Worm (Caenorhabditis elegans): ENCODE measurements around the gene skr-8.

Gene skr-8

ce11 chrIV:17179071-17179470 lies 13.4 kb upstream of the skr-8 start:
- no peak for TF ChIP-seq unc-55 (GFP tag; optimal IDR thresholded peaks at IDR 0.05)
- TF ChIP-seq ama-1 (optimal IDR thresholded peaks at IDR 0.05), result no peak
- TF ChIP-seq nhr-25 (tag; optimal IDR thresholded peaks at IDR 0.05), result no peak
- TF ChIP-seq Y55F3AM.14 (GFP tag; optimal IDR thresholded peaks at IDR 0.05), result no peak
- no peak for TF ChIP-seq gmeb-1 (tag; optimal IDR thresholded peaks at IDR 0.05)
- TF ChIP-seq fos-1 (tag; optimal IDR thresholded peaks at IDR 0.05), result peak; percentile 35

ce11 chrIV:17176177-17176576 lies 10.5 kb upstream of the skr-8 start, which contains the start of gene C52D10.3:
Gene C52D10.3, plus strand, starts transcription at chrIV:17176477.
- TF ChIP-seq sma-3 (GFP tag; optimal IDR thresholded peaks at IDR 0.05) (no peak), unc-39 (tag; optimal IDR thresholded peaks at IDR 0.05) (no peak), gmeb-1 (tag; optimal IDR thresholded peaks at IDR 0.05) (no peak), elt-1 (tag; optimal IDR thresholded peaks at IDR 0.05) (no peak), nhr-77 (tag; optimal IDR thresholded peaks at IDR 0.05) (no peak), F13H6.1 (tag; optimal IDR thresholded peaks at IDR 0.05) (no peak), sem-4 (tag; optimal IDR thresholded peaks at IDR 0.05) (no peak), ztf-11 (tag; optimal IDR thresholded peaks at IDR 0.05) (no peak), nhr-11 (tag; optimal IDR thresholded peaks at IDR 0.05) (no peak), peb-1 (tag; optimal IDR thresholded peaks at IDR 0.05) (no peak), lin-11 (tag; optimal IDR thresholded peaks at IDR 0.05) (no peak), nhr-10 (tag; optimal IDR thresholded peaks at IDR 0.05) (no peak), ama-1 (optimal IDR thresholded peaks at IDR 0.05) (no peak), nhr-21 (tag; optimal IDR thresholded peaks at IDR 0.05) (no peak), egl-27 (tag; optimal IDR thresholded peaks at IDR 0.05) (no peak), nhr-25 (tag; optimal IDR thresholded peaks at IDR 0.05) (no peak), unc-62 (GFP tag; optimal IDR thresholded peaks at IDR 0.05) (no peak), dmd-4 (tag; optimal IDR thresholded peaks at IDR 0.05) (no peak), R02D3.7 (tag; optimal IDR thresholded peaks at IDR 0.05) (no peak), snpc-4 (tag; optimal IDR thresholded peaks at IDR 0.05) (no peak)

ce11 chrIV:17174980-17175379 lies 9.3 kb upstream of the skr-8 start:
- no peak for TF ChIP-seq skn-1 (tag; optimal IDR thresholded peaks at IDR 0.05)
- TF ChIP-seq fos-1 (tag; optimal IDR thresholded peaks at IDR 0.05), result no peak
- no peak for TF ChIP-seq nhr-25 (tag; optimal IDR thresholded peaks at IDR 0.05)
- TF ChIP-seq nhr-23 (tag; optimal IDR thresholded peaks at IDR 0.05), result no peak
- no peak for TF ChIP-seq aly-2 (tag; optimal IDR thresholded peaks at IDR 0.05)
- TF ChIP-seq C34F6.9 (tag; optimal IDR thresholded peaks at IDR 0.05), result no peak
- no peak for TF ChIP-seq mbf-1 (tag; optimal IDR thresholded peaks at IDR 0.05)
- TF ChIP-seq elt-3 (tag; optimal IDR thresholded peaks at IDR 0.05), result no peak
- TF ChIP-seq blmp-1 (tag; optimal IDR thresholded peaks at IDR 0.05; ENCODE audit: insufficient read depth), result no peak
- TF ChIP-seq ceh-16 (tag; optimal IDR thresholded peaks at IDR 0.05), result no peak
- no peak for TF ChIP-seq crh-2 (tag; optimal IDR thresholded peaks at IDR 0.05)
- no peak for TF ChIP-seq Y55F3AM.14 (GFP tag; optimal IDR thresholded peaks at IDR 0.05)
- no peak for TF ChIP-seq nhr-77 (tag; optimal IDR thresholded peaks at IDR 0.05)
- TF ChIP-seq ztf-1 (GFP tag; conservative IDR thresholded peaks at IDR 0.05), result no peak
- no peak for TF ChIP-seq alr-1 (tag; optimal IDR thresholded peaks at IDR 0.05)
- TF ChIP-seq gmeb-1 (tag; optimal IDR thresholded peaks at IDR 0.05), result no peak
- TF ChIP-seq nhr-237 (tag; optimal IDR thresholded peaks at IDR 0.05), result no peak

- TF ChIP-seq fos-1 (tag; optimal IDR thresholded peaks at IDR 0.05) (peak; percentile 83), ztf-4 (tag; optimal IDR thresholded peaks at IDR 0.05) (no peak), Y55F3AM.14 (GFP tag; optimal IDR thresholded peaks at IDR 0.05) (no peak), mbf-1 (tag; optimal IDR thresholded peaks at IDR 0.05) (no peak), sma-9 (GFP tag; optimal IDR thresholded peaks at IDR 0.05) (peak; percentile 80), sma-9 (tag; optimal IDR thresholded peaks at IDR 0.05) (no peak), alr-1 (tag; optimal IDR thresholded peaks at IDR 0.05) (no peak), mab-5 (tag; optimal IDR thresholded peaks at IDR 0.05) (no peak), mdl-1 (tag; optimal IDR thresholded peaks at IDR 0.05) (peak in 1 of 2 experiments; percentile 30), unc-55 (GFP tag; optimal IDR thresholded peaks at IDR 0.05) (no peak), nhr-237 (tag; optimal IDR thresholded peaks at IDR 0.05) (no peak), lin-13 (GFP tag; optimal IDR thresholded peaks at IDR 0.05) (no peak), nhr-12 (tag; optimal IDR thresholded peaks at IDR 0.05) (no peak), gmeb-1 (tag; optimal IDR thresholded peaks at IDR 0.05) (peak; percentile 12), sma-3 (GFP tag; optimal IDR thresholded peaks at IDR 0.05) (peak; percentile 31), F13H6.1 (tag; optimal IDR thresholded peaks at IDR 0.05) (peak; percentile 16), crh-2 (tag; optimal IDR thresholded peaks at IDR 0.05) (peak; percentile 45)
Measured at ce11 chrIV:17174087-17174486, 8.5 kb upstream of the skr-8 start.

Data from whole organism, L2 larva.